Worm (Caenorhabditis elegans) whole organism, early embryonic: Measurements from ENCODE around the gene pigg-1.

ENCODE experiments used
- B0310.2 ChIP-seq: sonication (generic microtip); optimal IDR thresholded peaks from 2 replicates; lab custom pipeline; 2016; ENCODE audit warnings: mild to moderate bottlenecking, missing genetic modification characterization, missing compliant biosample characterization
- F13C5.2 ChIP-seq: sonication (generic microtip); optimal IDR thresholded peaks from 2 replicates; lab custom pipeline; 2017; ENCODE audit warnings: mild to moderate bottlenecking, missing genetic modification characterization, inconsistent platforms, missing compliant biosample characterization
- aly-1 ChIP-seq: sonication (generic microtip); optimal IDR thresholded peaks from 2 replicates; lab custom pipeline; 2016; ENCODE audit warnings: missing genetic modification characterization, missing compliant biosample characterization
- ama-1 ChIP-seq: fragments of 150-350 bp; optimal IDR thresholded peaks from 2 replicates; lab custom pipeline; 2014
- ceh-13 ChIP-seq: fragments of 200-800 bp; sonication (Bioruptor generic); optimal IDR thresholded peaks from 2 replicates; lab custom pipeline; 2018; ENCODE audit warnings: mild to moderate bottlenecking, missing genetic modification characterization, missing compliant biosample characterization
- ceh-36 ChIP-seq: sonication (generic microtip); optimal IDR thresholded peaks from 2 replicates; lab custom pipeline; 2016; ENCODE audit warnings: missing genetic modification characterization, inconsistent platforms, missing compliant biosample characterization
- ets-7 ChIP-seq: sonication (generic microtip); optimal IDR thresholded peaks from 2 replicates; lab custom pipeline; 2016; ENCODE audit warnings: missing genotype, missing genetic modification characterization, missing compliant biosample characterization
- flt-1 ChIP-seq: fragments of 200-800 bp; sonication (Bioruptor generic); IDR thresholded peaks from 2 replicates; pipeline ENCODE4 v1.3.6; 2022; ENCODE audit warnings: missing genetic modification characterization, missing compliant biosample characterization
- hmbx-1 ChIP-seq: sonication (generic microtip); optimal IDR thresholded peaks from 2 replicates; lab custom pipeline; 2016; ENCODE audit warnings: mild to moderate bottlenecking, missing genetic modification characterization, missing compliant biosample characterization
- hmg-4 ChIP-seq: fragments of 200-800 bp; sonication (Bioruptor generic); optimal IDR thresholded peaks from 2 replicates; lab custom pipeline; 2018; ENCODE audit warnings: mild to moderate bottlenecking, missing genetic modification characterization, missing compliant biosample characterization
- hnd-1 ChIP-seq: sonication (generic microtip); optimal IDR thresholded peaks from 2 replicates; lab custom pipeline; 2016; ENCODE audit warnings: missing genetic modification characterization, missing compliant biosample characterization
- pes-1 ChIP-seq: fragments of 200-800 bp; sonication (Bioruptor generic); IDR thresholded peaks from 2 replicates; pipeline ENCODE4 v1.3.6; 2022; ENCODE audit warnings: missing genetic modification reagents, missing genetic modification characterization, missing compliant biosample characterization
- scrt-1 ChIP-seq: fragments of 200-800 bp; sonication (Bioruptor generic); IDR thresholded peaks from 2 replicates; pipeline ENCODE4 v1.3.6; 2022; ENCODE audit warnings: missing genetic modification characterization, missing compliant biosample characterization
- sea-1 ChIP-seq: fragments of 200-800 bp; sonication (Bioruptor generic); conservative IDR thresholded peaks from 2 replicates; pipeline ENCODE4 v1.3.6; 2022; ENCODE audit warnings: missing genetic modification characterization, missing compliant biosample characterization
- tbx-11 ChIP-seq: fragments of 200-800 bp; sonication (Bioruptor generic); IDR thresholded peaks from 2 replicates; pipeline ENCODE4 v1.3.6; 2022; ENCODE audit warnings: missing genetic modification characterization, missing compliant biosample characterization
- tbx-37 ChIP-seq: fragments of 200-800 bp; sonication (Bioruptor generic); conservative IDR thresholded peaks from 2 replicates; pipeline ENCODE4 v1.3.6; 2022; ENCODE audit warnings: missing genetic modification reagents, missing genetic modification characterization, missing compliant biosample characterization
- tra-4 ChIP-seq: sonication (generic microtip); optimal IDR thresholded peaks from 2 replicates; lab custom pipeline; 2017; ENCODE audit warnings: missing genetic modification characterization, missing compliant biosample characterization

Gene pigg-1

DNA sequence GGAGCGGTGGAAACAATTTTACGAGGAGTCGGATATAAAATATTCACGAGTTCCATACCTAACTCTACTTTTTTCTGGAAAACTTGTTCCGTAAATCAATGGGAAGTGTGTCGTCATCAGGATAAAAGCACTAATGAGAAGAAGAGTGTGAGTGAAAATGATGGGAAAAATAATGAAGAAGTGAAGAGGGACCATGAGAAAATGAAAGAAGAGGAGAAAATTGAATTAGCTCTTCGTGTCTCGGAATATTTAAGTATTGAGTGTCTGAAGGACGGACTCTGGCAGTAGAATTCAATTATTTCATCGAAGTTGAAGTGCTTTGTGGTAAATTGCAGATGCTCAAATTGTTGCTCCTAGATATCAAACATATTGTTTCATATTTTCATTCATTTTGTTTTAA, 10.8 kb downstream of the pigg-1 start:
- TF ChIP-seq ets-7 (tag; lab: Kevin White, UChicago) (no peak), sea-1 (GFP tag; lab: Robert Waterston, UW) (no peak), tbx-37 (no peak), F13C5.2 (tag; lab: Kevin White, UChicago) (no peak), flt-1 (no peak), hnd-1 (no peak), B0310.2 (tag; lab: Kevin White, UChicago) (no peak), hmg-4 (GFP tag; lab: Kevin White, UChicago) (no peak), ceh-36 (tag; lab: Kevin White, UChicago) (no peak), hmbx-1 (tag; lab: Kevin White, UChicago) (no peak), tra-4 (tag; lab: Kevin White, UChicago) (no peak), pes-1 (GFP tag; lab: Robert Waterston, UW) (no peak), ceh-13 (GFP tag; lab: Kevin White, UChicago) (no peak), scrt-1 (GFP tag; lab: Robert Waterston, UW) (no peak), tbx-11 (GFP tag; lab: Robert Waterston, UW) (no peak), ama-1 (no peak), aly-1 (no peak)

DNA sequence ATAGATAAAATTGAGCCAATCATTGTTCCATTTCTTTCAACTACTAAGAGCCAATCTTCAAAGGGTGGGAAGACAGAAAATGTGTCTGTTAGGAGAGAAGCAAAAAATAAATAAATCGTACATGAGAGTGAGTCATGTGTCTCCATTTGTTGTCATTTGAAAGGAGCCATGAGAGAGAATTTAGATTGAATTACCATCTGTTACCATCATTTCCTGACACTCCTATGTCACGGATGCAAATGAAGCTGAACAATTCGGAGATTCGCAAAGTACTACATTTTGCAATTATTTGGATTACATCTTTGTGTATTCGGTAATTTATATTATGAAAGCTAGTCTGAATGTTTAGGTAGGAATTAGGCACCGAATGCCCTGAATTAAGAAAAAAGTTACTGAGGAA, 11.6 kb downstream of the pigg-1 start:
- TF ChIP-seq aly-1 (no peak), flt-1 (no peak), F13C5.2 (tag; lab: Kevin White, UChicago) (no peak), tbx-37 (no peak), ceh-36 (tag; lab: Kevin White, UChicago) (no peak), ets-7 (tag; lab: Kevin White, UChicago) (no peak)

DNA sequence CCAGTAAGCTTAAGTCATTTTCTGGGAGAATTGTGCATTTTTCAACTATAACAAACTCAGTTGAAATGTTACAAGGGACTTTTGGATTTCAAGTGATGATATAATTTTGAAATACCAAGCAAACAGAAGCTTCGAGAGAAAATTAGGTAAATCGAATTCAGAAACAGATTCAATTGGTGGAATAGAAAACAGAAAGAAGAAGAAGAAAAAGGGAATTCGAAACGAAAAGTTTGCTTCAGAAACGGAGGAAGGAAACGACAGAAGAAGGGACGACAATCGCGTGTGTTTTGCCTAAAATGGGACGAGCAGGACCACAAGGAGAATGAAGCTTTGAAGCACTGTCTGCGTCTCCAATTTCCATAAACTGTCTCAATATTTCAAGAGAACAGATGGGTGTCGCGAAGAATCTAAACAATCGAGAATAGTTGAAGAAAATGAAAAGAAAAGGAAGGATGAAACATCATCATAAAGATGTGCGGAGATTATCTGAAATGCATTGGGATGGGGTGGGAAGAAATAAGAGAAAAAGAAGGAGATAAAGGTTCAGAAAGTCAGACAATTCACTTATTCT, 12.3 kb downstream of the pigg-1 start:
- TF ChIP-seq ceh-13 (GFP tag; lab: Kevin White, UChicago) (no peak), pes-1 (GFP tag; lab: Robert Waterston, UW) (no peak), scrt-1 (GFP tag; lab: Robert Waterston, UW) (no peak), flt-1 (no peak), hnd-1 (no peak), tra-4 (tag; lab: Kevin White, UChicago) (no peak), aly-1 (no peak), hmbx-1 (tag; lab: Kevin White, UChicago) (no peak), tbx-37 (no peak), ama-1 (no peak), ceh-36 (tag; lab: Kevin White, UChicago) (no peak), sea-1 (GFP tag; lab: Robert Waterston, UW) (no peak)

DNA sequence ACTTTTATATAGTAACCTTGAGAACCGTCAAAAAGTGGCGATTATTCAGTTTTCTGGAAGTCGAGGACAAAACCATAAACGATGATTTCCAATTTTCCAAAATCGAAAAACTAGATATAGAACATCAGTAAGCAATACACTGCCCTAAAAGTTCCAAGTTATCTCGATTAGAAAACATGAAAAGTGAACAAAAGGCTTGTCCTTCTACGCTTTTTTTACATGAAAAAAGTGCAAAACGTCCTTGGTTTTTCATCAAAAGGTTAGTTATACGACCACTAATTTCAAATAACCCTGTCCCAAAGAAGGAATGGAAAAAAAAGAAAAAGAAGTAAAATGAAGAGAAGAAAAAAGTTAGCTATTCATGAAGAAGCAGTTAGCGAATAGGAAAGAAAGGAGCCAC, 14.1 kb downstream of the pigg-1 start:
- TF ChIP-seq F13C5.2 (tag; lab: Kevin White, UChicago) = no peak
- no peak for TF ChIP-seq pes-1 (GFP tag; lab: Robert Waterston, UW)
- TF ChIP-seq aly-1 = no peak
- no peak for TF ChIP-seq ama-1
- TF ChIP-seq ceh-13 (GFP tag; lab: Kevin White, UChicago) = no peak
- TF ChIP-seq hmg-4 (GFP tag; lab: Kevin White, UChicago) = no peak
- no peak for TF ChIP-seq ets-7 (tag; lab: Kevin White, UChicago)

DNA sequence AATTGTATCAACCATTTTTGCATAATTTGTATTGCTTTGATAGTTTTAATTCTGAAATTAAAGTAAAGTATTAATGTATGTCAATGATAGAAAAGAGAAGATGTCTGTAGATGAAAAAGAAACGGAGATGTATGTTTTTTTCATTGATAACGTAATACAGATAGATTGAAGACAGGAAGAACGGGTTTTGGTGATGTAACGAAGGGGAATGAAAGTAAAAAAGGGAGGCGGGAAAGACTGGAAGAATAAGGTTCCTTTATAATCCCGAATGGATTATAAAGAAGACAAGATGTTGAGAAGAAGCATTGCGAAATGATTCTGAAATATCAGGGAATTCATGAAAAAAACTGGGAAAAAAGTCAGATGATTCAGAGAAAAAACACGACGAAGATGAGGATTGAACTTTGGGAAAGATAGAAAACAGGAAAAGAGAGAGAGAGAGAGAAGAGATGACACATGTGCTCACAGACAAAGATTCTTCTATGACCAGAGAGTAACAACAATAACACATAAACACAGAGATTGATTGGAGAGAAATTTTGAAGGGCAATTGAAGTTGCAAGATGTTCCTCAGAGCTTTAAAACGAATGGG, 14.9 kb downstream of the pigg-1 start, which contains the start of gene F54C9.11:
Gene F54C9.11, minus strand, starts transcription at position 51 of the 592 bp plus-strand sequence.
- TF ChIP-seq sea-1 (GFP tag; lab: Robert Waterston, UW) = no peak

DNA sequence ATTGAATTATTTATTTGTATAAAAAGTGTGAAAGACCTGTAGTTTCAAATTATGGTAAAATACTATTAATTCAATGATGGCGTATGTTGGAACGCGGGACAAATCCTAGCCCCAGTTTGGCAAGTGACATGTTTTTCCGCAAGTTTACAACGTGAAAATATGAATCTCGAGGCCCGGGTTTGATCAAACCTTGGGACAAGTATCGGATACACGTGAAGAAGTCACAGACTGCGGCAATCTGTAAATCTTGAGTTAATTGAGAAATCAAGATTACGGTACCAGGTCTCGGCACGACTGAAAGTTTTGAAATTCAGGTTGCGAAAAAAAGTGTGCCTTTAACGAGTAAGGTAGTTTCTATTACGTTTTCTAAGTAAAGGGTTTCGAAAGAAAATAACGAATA, 17.0 kb downstream of the pigg-1 start:
- TF ChIP-seq ceh-13 (GFP tag; lab: Kevin White, UChicago) (no peak), ets-7 (tag; lab: Kevin White, UChicago) (no peak), ama-1 (peak; percentile 54), hmbx-1 (tag; lab: Kevin White, UChicago) (no peak)

DNA sequence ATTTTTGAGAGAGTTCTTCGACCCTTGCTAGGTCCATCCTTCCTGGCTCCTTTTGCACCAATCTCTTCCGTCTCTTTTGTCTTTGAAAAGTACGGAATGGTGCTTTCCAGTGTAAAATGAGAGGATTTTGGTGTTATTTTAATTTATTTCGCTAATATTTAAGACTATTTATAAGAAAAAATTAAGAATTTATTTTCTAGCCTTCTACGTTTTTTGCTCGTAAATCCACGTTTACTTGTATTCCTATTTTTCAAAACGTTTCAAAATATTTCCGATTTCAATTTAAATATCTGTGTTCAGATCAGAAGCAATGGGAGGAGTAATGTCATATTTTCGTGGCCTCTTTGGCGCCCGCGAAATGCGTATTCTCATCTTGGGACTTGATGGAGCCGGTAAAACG, 18.4 kb downstream of the pigg-1 start, which contains the start of gene arl-1:
Gene arl-1, plus strand, starts transcription at position 301 of the 400 bp plus-strand sequence.
- TF ChIP-seq hmbx-1 (tag; lab: Kevin White, UChicago) (no peak), ama-1 (no peak), scrt-1 (GFP tag; lab: Robert Waterston, UW) (no peak), tbx-11 (GFP tag; lab: Robert Waterston, UW) (no peak)

DNA sequence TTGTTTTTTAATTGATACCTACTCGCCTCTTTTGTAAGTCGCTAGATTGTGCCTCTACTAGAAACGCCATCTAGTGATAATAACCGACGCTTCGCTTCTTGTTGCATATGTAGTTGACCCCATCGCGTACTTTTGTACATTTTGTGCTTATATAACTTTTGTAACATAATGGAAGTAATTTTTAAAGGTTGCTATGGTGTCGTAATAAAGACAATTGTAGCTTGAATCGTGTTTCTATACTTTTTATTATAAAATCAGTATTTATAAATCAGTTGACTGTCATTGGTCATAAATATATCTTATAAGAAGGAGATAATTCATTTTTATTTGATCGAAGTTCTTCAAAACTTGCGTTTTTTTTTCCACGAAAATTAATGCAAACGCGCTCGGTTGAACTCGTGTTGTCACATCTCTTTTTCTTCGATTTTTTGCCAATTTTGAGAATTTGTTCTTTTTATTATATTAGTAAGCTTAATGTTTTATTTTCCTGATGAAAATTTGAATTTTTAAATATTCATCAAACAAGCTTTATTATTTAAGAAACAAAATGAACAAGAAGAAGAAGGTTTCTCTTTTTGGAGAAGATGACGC, 22.5 kb downstream of the pigg-1 start, which contains the start of gene F54C9.9:
Gene F54C9.9, plus strand, starts transcription at position 541 of the 591 bp plus-strand sequence.
- TF ChIP-seq scrt-1 (GFP tag; lab: Robert Waterston, UW) (no peak), pes-1 (GFP tag; lab: Robert Waterston, UW) (no peak), tbx-11 (GFP tag; lab: Robert Waterston, UW) (no peak), tra-4 (tag; lab: Kevin White, UChicago) (no peak), aly-1 (no peak), sea-1 (GFP tag; lab: Robert Waterston, UW) (no peak), hmg-4 (GFP tag; lab: Kevin White, UChicago) (no peak), hmbx-1 (tag; lab: Kevin White, UChicago) (no peak), B0310.2 (tag; lab: Kevin White, UChicago) (no peak), ceh-13 (GFP tag; lab: Kevin White, UChicago) (no peak), tbx-37 (no peak), ets-7 (tag; lab: Kevin White, UChicago) (no peak), F13C5.2 (tag; lab: Kevin White, UChicago) (no peak)
